Worm (Caenorhabditis elegans): ENCODE data around the gene chil-13.
"Not testable (repeated sequence)": the region's sequence is repeated elsewhere in the genome, so short reads cannot be mapped to it uniquely, and the experiment has no call there.

chil-13 gene

DNA sequence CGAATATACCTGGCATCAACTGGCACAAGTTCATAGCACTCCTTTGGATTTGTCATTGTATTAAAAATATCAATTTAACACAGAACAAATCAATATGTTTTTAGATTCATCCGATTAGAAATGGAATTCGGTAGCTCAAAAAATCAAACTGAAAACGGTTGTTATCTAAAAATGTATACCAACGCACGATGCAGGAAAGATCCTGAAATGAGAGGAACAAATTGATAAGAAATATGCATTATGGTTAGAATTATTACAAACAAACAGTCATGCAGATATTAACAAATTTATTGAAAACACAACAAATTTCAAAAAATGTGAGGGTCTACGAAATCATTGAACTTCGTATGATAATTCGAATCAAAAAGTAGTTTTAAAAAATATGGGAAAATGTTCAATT, 31.9 kb upstream of the chil-13 start, which contains the start of gene T19H5.6:
Gene T19H5.6, minus strand, starts transcription at position 195 of the 400 bp plus-strand sequence.
- TF ChIP-seq ceh-90 (tag; optimal IDR thresholded peaks at IDR 0.05) = no peak
- TF ChIP-seq irx-1 (tag; optimal IDR thresholded peaks at IDR 0.05) = no peak
- no peak for TF ChIP-seq dsc-1 (tag; optimal IDR thresholded peaks at IDR 0.05)
- no peak for TF ChIP-seq alr-1 (tag; optimal IDR thresholded peaks at IDR 0.05; ENCODE audit: borderline replicate concordance)
- peak; percentile 48 for TF ChIP-seq elt-2 (tag; optimal IDR thresholded peaks at IDR 0.05)

DNA sequence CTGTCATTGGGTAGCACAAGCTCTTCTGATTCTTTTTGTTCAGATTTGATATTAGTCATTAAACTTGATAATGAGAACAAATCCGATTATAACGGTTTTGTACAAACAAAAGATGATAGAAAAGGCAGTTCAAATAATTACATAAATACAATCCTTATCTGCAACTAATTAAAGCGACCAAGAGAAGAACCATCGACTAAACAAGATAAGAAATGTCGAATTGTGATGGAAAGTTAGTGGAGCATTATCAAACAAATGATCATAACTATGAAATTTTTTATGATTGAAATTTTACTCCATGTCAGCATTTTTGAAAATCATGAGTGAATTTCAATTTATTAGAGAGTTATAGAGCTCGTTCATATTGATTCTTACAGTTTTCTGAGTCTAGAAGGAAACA, 30.3 kb upstream of the chil-13 start, which contains the start of gene chil-23:
Gene chil-23, minus strand, starts transcription at position 198 of the 400 bp plus-strand sequence.
- TF ChIP-seq elt-2 (tag; optimal IDR thresholded peaks at IDR 0.05) = peak; percentile 95
- no peak for TF ChIP-seq zip-4 (GFP tag; optimal IDR thresholded peaks at IDR 0.05)
- TF ChIP-seq tlp-1 (tag; optimal IDR thresholded peaks at IDR 0.05) = no peak
- TF ChIP-seq C04F5.9 (tag; optimal IDR thresholded peaks at IDR 0.05) = no peak
- no peak for TF ChIP-seq dpl-1 (GFP tag; optimal IDR thresholded peaks at IDR 0.05)
- peak; percentile 17 for TF ChIP-seq nhr-20 (tag; optimal IDR thresholded peaks at IDR 0.05)
- no peak for TF ChIP-seq isw-1 (GFP tag; IDR thresholded peaks at IDR 0.05)
- TF ChIP-seq unc-30 (tag; optimal IDR thresholded peaks at IDR 0.05) = no peak

DNA sequence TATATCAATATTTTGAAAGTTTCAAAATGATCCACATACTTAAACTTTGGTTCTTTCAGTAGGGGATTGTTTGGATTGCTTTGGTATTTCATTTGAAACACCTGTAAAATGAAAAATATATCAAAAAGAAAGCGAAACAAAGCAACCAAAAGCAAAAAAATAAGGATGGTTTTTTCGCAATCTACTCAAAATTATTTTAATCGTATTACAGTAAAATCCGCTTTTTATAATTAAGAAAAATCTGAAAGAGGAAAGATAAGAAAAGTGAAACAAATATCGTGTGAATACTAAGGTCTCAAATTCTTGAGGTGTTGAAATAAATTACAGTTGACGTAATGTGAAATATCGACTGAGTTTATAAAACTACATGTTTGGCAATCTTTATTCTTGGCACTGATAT, 28.0 kb upstream of the chil-13 start, which contains the start of gene chil-22:
Gene chil-22, minus strand, starts transcription at position 101 of the 400 bp plus-strand sequence.
- no peak for TF ChIP-seq pag-3 (tag; optimal IDR thresholded peaks at IDR 0.05; ENCODE audit: borderline replicate concordance, insufficient read depth)
- TF ChIP-seq lin-35 (GFP tag; optimal IDR thresholded peaks at IDR 0.05) = no peak
- TF ChIP-seq efl-3 (GFP tag; optimal IDR thresholded peaks at IDR 0.05) = no peak
- no peak for TF ChIP-seq tlp-1 (tag; optimal IDR thresholded peaks at IDR 0.05)
- no peak for TF ChIP-seq fos-1 (tag; optimal IDR thresholded peaks at IDR 0.05)
- no peak for TF ChIP-seq ceh-88 (GFP tag; IDR thresholded peaks at IDR 0.05)
- no peak for TF ChIP-seq sptf-1 (tag; optimal IDR thresholded peaks at IDR 0.05)
- TF ChIP-seq alr-1 (tag; optimal IDR thresholded peaks at IDR 0.05; ENCODE audit: borderline replicate concordance) = no peak
- no peak for TF ChIP-seq elt-2 (tag; optimal IDR thresholded peaks at IDR 0.05)
- TF ChIP-seq C16A3.4 (tag; optimal IDR thresholded peaks at IDR 0.05) = no peak
- TF ChIP-seq sox-4 (tag; optimal IDR thresholded peaks at IDR 0.05) = no peak
- no peak for TF ChIP-seq jun-1 (tag; optimal IDR thresholded peaks at IDR 0.05)
- no peak for TF ChIP-seq unc-30 (tag; optimal IDR thresholded peaks at IDR 0.05)
- no peak for TF ChIP-seq aha-1 (tag; optimal IDR thresholded peaks at IDR 0.05)
- TF ChIP-seq lin-14 (GFP tag; optimal IDR thresholded peaks at IDR 0.05) = no peak
- no peak for TF ChIP-seq pax-3 (tag; optimal IDR thresholded peaks at IDR 0.05)
- no peak for TF ChIP-seq pqm-1 (tag; optimal IDR thresholded peaks at IDR 0.05)
- TF ChIP-seq skn-1 (tag; optimal IDR thresholded peaks at IDR 0.05) = no peak
- no peak for TF ChIP-seq vab-15 (tag; optimal IDR thresholded peaks at IDR 0.05)
- no peak for TF ChIP-seq nhr-84 (tag; optimal IDR thresholded peaks at IDR 0.05)

DNA sequence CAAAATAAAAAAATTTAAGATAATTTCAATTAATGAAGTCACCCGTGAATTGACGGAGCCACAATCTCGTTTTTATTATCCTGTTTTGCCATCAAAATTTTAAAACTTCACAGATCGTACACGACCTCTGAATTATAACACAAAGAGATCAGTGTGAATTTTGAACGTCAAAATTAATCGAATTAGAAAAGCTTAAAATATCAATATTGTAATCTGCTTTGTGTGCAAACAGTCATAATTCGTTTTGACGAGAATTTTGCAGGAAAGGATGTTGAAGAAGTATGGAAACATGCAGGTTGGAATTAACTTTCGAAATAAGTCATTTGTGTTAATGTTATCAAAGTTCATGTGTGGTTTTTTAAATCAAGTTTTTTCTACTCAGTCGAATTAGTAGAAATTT, 23.8 kb upstream of the chil-13 start, which contains the start of gene chil-21:
Gene chil-21, minus strand, starts transcription at position 101 of the 400 bp plus-strand sequence.
- not testable (repeated sequence) for TF ChIP-seq nhr-85 (tag); lin-14 (GFP tag; optimal IDR thresholded peaks at IDR 0.05); egl-13 (tag; optimal IDR thresholded peaks at IDR 0.05)

DNA sequence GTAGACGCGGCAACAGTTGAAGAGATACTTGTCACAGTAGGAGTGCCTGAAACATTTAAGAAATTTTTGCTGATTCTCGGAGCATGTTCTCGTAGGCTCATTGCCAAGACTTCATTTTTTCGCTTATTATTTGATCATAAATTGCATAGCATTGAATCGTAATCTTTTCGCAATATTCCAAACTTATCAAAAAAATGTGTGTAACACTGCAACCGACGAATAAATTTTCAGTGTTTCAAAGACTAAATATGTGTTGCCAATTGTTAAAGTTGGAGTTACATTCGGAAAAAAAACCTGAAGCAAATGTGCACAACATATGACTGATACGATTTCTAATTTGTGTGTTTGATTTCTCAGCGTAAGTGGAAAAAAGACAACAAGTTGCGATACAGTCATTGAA, 21.3 kb upstream of the chil-13 start, which contains the start of gene R09D1.14:
Gene R09D1.14, minus strand, starts transcription at position 101 of the 400 bp plus-strand sequence.
- TF ChIP-seq lir-3 (tag; optimal IDR thresholded peaks at IDR 0.05; ENCODE audit: poor library complexity); nhr-85 (tag); nhr-84 (tag; optimal IDR thresholded peaks at IDR 0.05): not testable (repeated sequence)

DNA sequence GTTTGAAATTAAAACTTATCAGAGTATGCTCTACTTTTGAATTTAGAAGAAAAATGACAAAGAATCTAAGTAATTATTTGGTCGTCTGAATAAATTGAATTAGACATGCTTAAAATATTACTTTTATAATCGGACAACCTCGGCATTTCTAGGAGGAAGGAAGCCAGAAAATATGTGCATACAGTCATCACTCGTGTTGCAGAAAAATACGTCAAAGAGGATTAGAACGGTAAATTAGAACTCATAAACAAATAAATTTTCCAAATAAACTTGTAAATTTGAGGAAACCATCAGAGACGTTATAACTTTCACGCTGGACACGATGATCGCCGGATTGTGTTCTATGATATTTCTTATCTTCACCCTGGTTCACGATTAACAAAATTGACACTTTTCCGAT, 16.2 kb upstream of the chil-13 start, which contains the start of gene chil-19:
Gene chil-19, minus strand, starts transcription at position 101 of the 400 bp plus-strand sequence.
- TF ChIP-seq lin-14 (GFP tag; optimal IDR thresholded peaks at IDR 0.05) (no peak), efl-1 (optimal IDR thresholded peaks at IDR 0.05) (no peak), efl-1 (GFP tag; optimal IDR thresholded peaks at IDR 0.05 in 1 of 2) (peak in 1 of 2 experiments; percentile 5)

Data from whole organism, L1 larva.